Worm (Caenorhabditis elegans): ENCODE data around the gene npr-15.

Gene npr-15

ce11 chrIII:3734990-3735389 is 40.5 kb upstream of the npr-15 start, which contains the start of gene evl-18:
Gene evl-18 (minus strand): TSS chrIII:3735039.
- TF ChIP-seq blmp-1 (tag; optimal IDR thresholded peaks at IDR 0.05) = peak; percentile 34
- no peak for TF ChIP-seq ets-5 (GFP tag; IDR thresholded peaks at IDR 0.05)
- TF ChIP-seq unc-62 (GFP tag; optimal IDR thresholded peaks at IDR 0.05) = no peak
- TF ChIP-seq mep-1 (tag; optimal IDR thresholded peaks at IDR 0.05) = peak; percentile 37
- TF ChIP-seq unc-98 (GFP tag; IDR thresholded peaks at IDR 0.05) = no peak
- TF ChIP-seq dpl-1 (GFP tag; optimal IDR thresholded peaks at IDR 0.05) = peak; percentile 62 to 84 (median 70)
- no peak for TF ChIP-seq mef-2 (tag; optimal IDR thresholded peaks at IDR 0.05)
- TF ChIP-seq lin-35 (GFP tag; optimal IDR thresholded peaks at IDR 0.05) = peak; percentile 51 to 83
- no peak for TF ChIP-seq nhr-90 (tag; optimal IDR thresholded peaks at IDR 0.05; ENCODE audit: poor library complexity)
- no peak for TF ChIP-seq C34B4.2 (tag; optimal IDR thresholded peaks at IDR 0.05)
- TF ChIP-seq lsy-2 (tag; optimal IDR thresholded peaks at IDR 0.05) = peak in 1 of 2 experiments; percentile 55
- TF ChIP-seq unc-86 (tag; optimal IDR thresholded peaks at IDR 0.05) = no peak
- no peak for TF ChIP-seq C04F5.9 (tag; optimal IDR thresholded peaks at IDR 0.05)
- TF ChIP-seq ceh-82 (tag; optimal IDR thresholded peaks at IDR 0.05) = no peak
- TF ChIP-seq ztf-4 (tag; optimal IDR thresholded peaks at IDR 0.05) = no peak
- TF ChIP-seq nhr-47 (tag; optimal IDR thresholded peaks at IDR 0.05) = no peak
- no peak for TF ChIP-seq fos-1 (tag; optimal IDR thresholded peaks at IDR 0.05)
- TF ChIP-seq tbx-2 (tag; optimal IDR thresholded peaks at IDR 0.05) = no peak
- TF ChIP-seq efl-1 (optimal IDR thresholded peaks at IDR 0.05) = peak; percentile 48 to 56
- TF ChIP-seq efl-1 (GFP tag; optimal IDR thresholded peaks at IDR 0.05 in 1 of 2) = peak; percentile 72 to 97
- no peak for TF ChIP-seq lin-15B (tag; optimal IDR thresholded peaks at IDR 0.05)

DNA sequence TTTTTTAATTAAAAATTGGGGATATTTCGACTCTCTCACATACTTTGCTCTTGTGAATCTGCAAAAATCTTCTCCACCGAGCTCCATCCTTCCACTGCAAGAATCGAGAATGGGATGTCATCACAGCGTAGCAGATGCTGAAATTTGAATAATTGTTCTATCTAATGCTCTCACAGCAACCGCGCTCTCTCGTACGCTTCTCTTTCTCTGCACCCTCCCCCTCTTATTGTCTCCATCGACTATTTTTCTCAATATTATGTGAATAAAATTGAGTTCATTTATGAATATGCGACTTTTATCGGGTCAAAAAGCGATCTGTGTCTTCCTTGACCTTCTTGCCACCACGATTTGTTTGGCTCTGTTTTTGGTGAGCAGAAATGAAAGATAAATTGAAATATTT is 39.5 kb upstream of the npr-15 start, which contains the start of gene F34D10.3:
Gene F34D10.3, plus strand, starts transcription at position 249 of the 400 bp plus-strand sequence.
- TF ChIP-seq efl-1 (optimal IDR thresholded peaks at IDR 0.05) (peak; percentile 3 to 18), efl-1 (GFP tag; optimal IDR thresholded peaks at IDR 0.05 in 1 of 2) (peak; percentile 6 to 51), egl-13 (tag; optimal IDR thresholded peaks at IDR 0.05) (no peak), fkh-8 (tag; optimal IDR thresholded peaks at IDR 0.05) (no peak), lsy-2 (tag; optimal IDR thresholded peaks at IDR 0.05) (peak in 1 of 2 experiments; percentile 48), nhr-11 (tag; optimal IDR thresholded peaks at IDR 0.05) (no peak), lin-35 (GFP tag; optimal IDR thresholded peaks at IDR 0.05) (peak; percentile 18 to 47), dpl-1 (GFP tag; optimal IDR thresholded peaks at IDR 0.05) (peak in 1 of 3 experiments; percentile 27), rnt-1 (tag; optimal IDR thresholded peaks at IDR 0.05) (no peak)

DNA sequence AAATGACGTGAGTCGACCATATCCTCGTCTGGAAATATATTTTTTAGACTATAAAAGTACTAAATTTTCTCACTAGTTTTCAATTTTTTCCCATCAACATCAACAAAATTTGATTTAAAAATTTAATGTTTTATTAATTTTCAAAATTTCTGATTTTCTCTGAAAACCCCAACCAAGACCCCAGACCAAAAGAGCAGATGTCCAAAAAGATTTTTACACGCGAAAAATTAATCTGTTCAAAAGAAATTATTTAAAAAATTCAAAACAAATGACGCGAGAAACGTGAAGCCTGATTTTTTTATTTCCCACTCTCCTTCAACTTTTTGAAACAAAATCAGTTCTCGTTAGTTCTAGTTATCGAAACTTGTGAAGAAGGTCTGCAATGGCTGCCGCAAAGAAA is 36.0 kb upstream of the npr-15 start, which contains the start of gene F34D10.8:
Gene F34D10.8, plus strand, starts transcription at position 301 of the 400 bp plus-strand sequence.
- TF ChIP-seq nhr-85 (tag) (peak; percentile 56), ceh-82 (tag; optimal IDR thresholded peaks at IDR 0.05) (no peak), unc-62 (GFP tag; optimal IDR thresholded peaks at IDR 0.05) (no peak)

ce11 chrIII:3729520-3729919 is 35.0 kb upstream of the npr-15 start, which contains the start of gene F34D10.9:
Gene F34D10.9 (minus strand): TSS chrIII:3729620.
- no peak for TF ChIP-seq skn-1 (tag; optimal IDR thresholded peaks at IDR 0.05)
- no peak for TF ChIP-seq snu-23 (GFP tag; optimal IDR thresholded peaks at IDR 0.05)
- no peak for TF ChIP-seq tbx-2 (tag; optimal IDR thresholded peaks at IDR 0.05)
- TF ChIP-seq efl-1 (optimal IDR thresholded peaks at IDR 0.05) = no peak
- TF ChIP-seq efl-1 (GFP tag; optimal IDR thresholded peaks at IDR 0.05 in 1 of 2) = no peak
- TF ChIP-seq lsy-2 (tag; optimal IDR thresholded peaks at IDR 0.05) = no peak
- TF ChIP-seq lir-3 (tag; optimal IDR thresholded peaks at IDR 0.05; ENCODE audit: poor library complexity) = no peak
- no peak for TF ChIP-seq xbp-1 (tag; optimal IDR thresholded peaks at IDR 0.05)

ce11 chrIII:3726443-3726842 is 32.0 kb upstream of the npr-15 start, which contains the start of gene gldi-5:
Gene gldi-5 (minus strand): TSS chrIII:3726500.
- TF ChIP-seq F16B12.6 (tag; optimal IDR thresholded peaks at IDR 0.05) (no peak), ceh-63 (GFP tag; optimal IDR thresholded peaks at IDR 0.05) (no peak), sptf-1 (tag; optimal IDR thresholded peaks at IDR 0.05) (no peak), ces-1 (GFP tag; optimal IDR thresholded peaks at IDR 0.05) (no peak), C16A3.4 (tag; optimal IDR thresholded peaks at IDR 0.05) (no peak), tlp-1 (tag; optimal IDR thresholded peaks at IDR 0.05) (no peak), lin-14 (GFP tag; optimal IDR thresholded peaks at IDR 0.05) (no peak)

All from whole organism, L1 larva.